Worm (Caenorhabditis elegans) whole organism, L4 larva: ENCODE results near the gene K01H12.4.
A peak's percentile ranks its signal among the peaks of the same experiment; 100 is the strongest.

Source experiments
- R02D3.7 ChIP-seq: fragments of 150-350 bp; sonication (generic microtip); optimal IDR thresholded peaks from 3 replicates; lab custom pipeline; 2014; ENCODE audit warnings: missing biosample characterization, missing genetic modification characterization
- ZK337.2 ChIP-seq: fragments of 200-800 bp; sonication (Bioruptor generic); IDR thresholded peaks from 2 replicates; pipeline ENCODE4 v1.3.6; 2022; ENCODE audit warnings: missing genetic modification reagents, missing genetic modification characterization, missing compliant biosample characterization
- aha-1 ChIP-seq: fragments of 150-350 bp; peaks from one replicate; lab custom pipeline; 2014; ENCODE audit warnings: missing biosample characterization, missing genetic modification characterization
- ceh-32 ChIP-seq: sonication (generic microtip); optimal IDR thresholded peaks from 2 replicates; lab custom pipeline; 2016; ENCODE audit warnings: mild to moderate bottlenecking, missing genetic modification characterization, missing compliant biosample characterization; ENCODE audit not compliant: poor library complexity
- ceh-62 ChIP-seq: sonication (generic microtip); optimal IDR thresholded peaks from 2 replicates; lab custom pipeline; 2017; ENCODE audit warnings: missing biosample characterization, missing genetic modification characterization
- ces-1 ChIP-seq: fragments of 150-350 bp; sonication (generic microtip); optimal IDR thresholded peaks from 4 replicates; lab custom pipeline; 2014; ENCODE audit warnings: missing biosample characterization, missing genetic modification reagents, missing genetic modification characterization
- daf-8 ChIP-seq: fragments of 200-800 bp; sonication (Bioruptor generic); IDR thresholded peaks from 2 replicates; pipeline ENCODE4 v1.3.6; 2022; ENCODE audit warnings: missing genetic modification characterization, missing compliant biosample characterization
- dmd-6 ChIP-seq: fragments of 200-800 bp; sonication (Bioruptor generic); IDR thresholded peaks from 2 replicates; pipeline ENCODE4 v1.3.6; 2022; ENCODE audit warnings: missing genetic modification reagents, missing genetic modification characterization, missing compliant biosample characterization
- hif-1 ChIP-seq, 2 experiments: sonication (generic microtip); optimal IDR thresholded peaks; 2 replicates each; lab custom pipeline; 2016 to 2017; ENCODE audit warnings: missing compliant biosample characterization in 2 of 2, missing genetic modification characterization in 2 of 2, missing genetic modification reagents in 2 of 2, missing genotype in 2 of 2, mild to moderate bottlenecking in 1 of 2
- hlh-11 ChIP-seq: fragments of 200-800 bp; sonication (Bioruptor generic); optimal IDR thresholded peaks from 2 replicates; lab custom pipeline; 2018; ENCODE audit warnings: mild to moderate bottlenecking, missing genetic modification characterization, missing compliant biosample characterization
- jun-1 ChIP-seq: fragments of 150-350 bp; optimal IDR thresholded peaks from 2 replicates; lab custom pipeline; 2014; ENCODE audit warnings: missing biosample characterization, missing genetic modification reagents, missing genetic modification characterization
- lin-13 ChIP-seq: fragments of 150-350 bp; optimal IDR thresholded peaks from 2 replicates; lab custom pipeline; 2014; ENCODE audit warnings: missing biosample characterization, missing genetic modification reagents, missing genetic modification characterization
- lin-38 ChIP-seq: fragments of 200-800 bp; sonication (Bioruptor generic); IDR thresholded peaks from 2 replicates; pipeline ENCODE4 v1.3.6; 2022; ENCODE audit warnings: missing genetic modification reagents, missing genetic modification characterization, missing compliant biosample characterization
- lir-3 ChIP-seq: sonication (generic microtip); optimal IDR thresholded peaks from 2 replicates; lab custom pipeline; 2016; ENCODE audit warnings: mild to moderate bottlenecking, missing genetic modification characterization, missing compliant biosample characterization
- mxl-3 ChIP-seq: fragments of 200-800 bp; sonication (Bioruptor generic); optimal IDR thresholded peaks from 2 replicates; lab custom pipeline; 2018; ENCODE audit warnings: mild to moderate bottlenecking, missing genetic modification characterization, missing compliant biosample characterization
- nhr-102 ChIP-seq: sonication (generic microtip); optimal IDR thresholded peaks from 2 replicates; lab custom pipeline; 2016; ENCODE audit warnings: mild to moderate bottlenecking, missing genetic modification characterization, moderate library complexity, missing compliant biosample characterization
- nhr-11 ChIP-seq: fragments of 150-350 bp; optimal IDR thresholded peaks from 2 replicates; lab custom pipeline; 2014; ENCODE audit warnings: missing biosample characterization, missing genetic modification characterization
- nhr-237 ChIP-seq: sonication (generic microtip); optimal IDR thresholded peaks from 2 replicates; lab custom pipeline; 2017; ENCODE audit warnings: missing biosample characterization, missing genetic modification characterization
- nhr-28 ChIP-seq: fragments of 150-350 bp; optimal IDR thresholded peaks from 2 replicates; lab custom pipeline; 2014; ENCODE audit warnings: missing biosample characterization, missing genetic modification characterization
- nhr-41 ChIP-seq: fragments of 200-800 bp; sonication (Bioruptor generic); IDR thresholded peaks from 2 replicates; pipeline ENCODE4 v1.3.6; 2022; ENCODE audit warnings: missing genetic modification reagents, missing genetic modification characterization, missing compliant biosample characterization
- nhr-6 ChIP-seq: fragments of 150-350 bp; optimal IDR thresholded peaks from 2 replicates; lab custom pipeline; 2014; ENCODE audit warnings: missing biosample characterization, missing genetic modification characterization
- rbr-2 ChIP-seq: sonication (generic microtip); optimal IDR thresholded peaks from 2 replicates; lab custom pipeline; 2016; ENCODE audit warnings: missing genotype, missing genetic modification characterization, missing compliant biosample characterization
- skn-1 ChIP-seq: fragments of 150-350 bp; optimal IDR thresholded peaks from 2 replicates; lab custom pipeline; 2014; ENCODE audit warnings: missing biosample characterization, missing genetic modification characterization
- spr-3 ChIP-seq: fragments of 200-800 bp; sonication (Bioruptor generic); optimal IDR thresholded peaks from 2 replicates; lab custom pipeline; 2018; ENCODE audit warnings: mild to moderate bottlenecking, missing genetic modification characterization, missing compliant biosample characterization
- unc-130 ChIP-seq: sonication (generic microtip); optimal IDR thresholded peaks from 2 replicates; lab custom pipeline; 2016; ENCODE audit warnings: missing genetic modification reagents, missing genetic modification characterization, missing compliant biosample characterization
- unc-62 ChIP-seq, 3 experiments: fragments of 150-350 bp in 1 of 3; sonication (generic microtip); optimal IDR thresholded peaks in 2 of 3; peaks in 1 of 3; 1 replicate in 1 of 3; 2 replicates in 2 of 3; lab custom pipeline; 2014 to 2017; ENCODE audit warnings: missing biosample characterization in 3 of 3, missing genetic modification characterization in 3 of 3, missing genetic modification reagents in 3 of 3, missing genotype in 1 of 3
- zag-1 ChIP-seq: fragments of 150-350 bp; optimal IDR thresholded peaks from 2 replicates; lab custom pipeline; 2014; ENCODE audit warnings: missing biosample characterization, missing genetic modification characterization

Gene K01H12.4

ce11 chrIV:9718396-9718795, 5.5 kb downstream of the K01H12.4 start (continued):
- TF ChIP-seq jun-1 (tag; lab: Kevin White, UChicago) (peak; percentile 18), nhr-28 (tag; lab: Kevin White, UChicago) (peak; percentile 94), lir-3 (tag; lab: Kevin White, UChicago) (no peak), aha-1 (tag; lab: Kevin White, UChicago) (peak; percentile 100), zag-1 (tag; lab: Kevin White, UChicago) (no peak), hif-1 (tag; optimal IDR thresholded peaks at IDR 0.05; lab: Kevin White, UChicago) (peak; percentile 84 to 99), nhr-11 (peak; percentile 57), rbr-2 (tag; lab: Kevin White, UChicago) (peak; percentile 65)
- TF ChIP-seq, all 104 proteins: peak for 37

ce11 chrIV:9723185-9723584, 10.3 kb downstream of the K01H12.4 start:
- TF ChIP-seq spr-3 (no peak), mxl-3 (GFP tag; lab: Kevin White, UChicago) (no peak)

ce11 chrIV:9724948-9725347, 12.1 kb downstream of the K01H12.4 start, which contains the start of the genes nhr-138 and C28D4.18:
nhr-138 (plus strand) TSS chrIV:9725251.
C28D4.18 (plus strand) TSS chrIV:9725280.
- TF ChIP-seq daf-8 (no peak), aha-1 (tag; lab: Kevin White, UChicago) (peak; percentile 95)

- peak; percentile 80 for TF ChIP-seq aha-1 (tag; lab: Kevin White, UChicago)
- peak; percentile 38 for TF ChIP-seq nhr-11
- TF ChIP-seq lin-13 = no peak
- TF ChIP-seq ces-1 (GFP tag; lab: Kevin White, UChicago) = no peak
- TF ChIP-seq unc-62 (GFP tag; optimal IDR thresholded peaks at IDR 0.05 in 1 of 2; lab: Kevin White, UChicago) = peak in 1 of 2 experiments; percentile 63
- TF ChIP-seq unc-62 (tag; optimal IDR thresholded peaks at IDR 0.05; lab: Kevin White, UChicago) = no peak
Measured at ce11 chrIV:9725468-9725985, 12.6 kb downstream of the K01H12.4 start.

- TF ChIP-seq ceh-62 = no peak
- peak in 1 of 2 experiments; percentile 91 for TF ChIP-seq unc-62 (GFP tag; optimal IDR thresholded peaks at IDR 0.05 in 1 of 2; lab: Kevin White, UChicago)
- TF ChIP-seq unc-62 (tag; optimal IDR thresholded peaks at IDR 0.05; lab: Kevin White, UChicago) = no peak
Measured at ce11 chrIV:9727217-9727616, 14.3 kb downstream of the K01H12.4 start.

ce11 chrIV:9728376-9728775, 15.5 kb downstream of the K01H12.4 start, which contains the start of gene nhr-100:
nhr-100 (plus strand) TSS chrIV:9728676.
- TF ChIP-seq nhr-102 (tag; lab: Kevin White, UChicago) (no peak), R02D3.7 (tag; lab: Kevin White, UChicago) (no peak), ZK337.2 (GFP tag; lab: Robert Waterston, UW) (no peak), skn-1 (no peak), unc-130 (no peak), nhr-6 (no peak)

ce11 chrIV:9733904-9734303, 21.0 kb downstream of the K01H12.4 start:
- no peak for TF ChIP-seq ceh-32
- no peak for TF ChIP-seq spr-3
- TF ChIP-seq nhr-41 (GFP tag; lab: Robert Waterston, UW) = no peak
- TF ChIP-seq hif-1 (tag; optimal IDR thresholded peaks at IDR 0.05; lab: Kevin White, UChicago) = no peak
- no peak for TF ChIP-seq nhr-237 (tag; lab: Kevin White, UChicago)
- peak; percentile 59 for TF ChIP-seq lin-38 (GFP tag; lab: Robert Waterston, UW)

- TF ChIP-seq hlh-11 = peak; percentile 1
- TF ChIP-seq dmd-6 = no peak
Measured at ce11 chrIV:9734861-9735260, 22.0 kb downstream of the K01H12.4 start.
